Fruit fly (Drosophila melanogaster) whole organism, embryonic: ENCODE data around the gene CG32812.

Experiments
- CG10209 ChIP-seq: fragments of 200-800 bp; sonication (Bioruptor generic); optimal IDR thresholded peaks from 3 replicates; lab custom pipeline; 2017; ENCODE audit warnings: missing biosample characterization, mild to moderate bottlenecking, missing genetic modification characterization, missing genetic modification reagents
- CG10959 ChIP-seq: fragments of 200-800 bp; sonication (Bioruptor generic); IDR thresholded peaks from 2 replicates; pipeline ENCODE4 v1.3.6; 2022; ENCODE audit warnings: missing biosample characterization, missing genetic modification characterization
- CG11504 ChIP-seq: fragments of 200-800 bp; sonication (Bioruptor generic); optimal IDR thresholded peaks from 3 replicates; lab custom pipeline; 2019; ENCODE audit warnings: missing biosample characterization, mild to moderate bottlenecking, missing genetic modification characterization, moderate library complexity
- CG12071 ChIP-seq: fragments of 200-800 bp; sonication (Bioruptor generic); optimal IDR thresholded peaks from 3 replicates; lab custom pipeline; 2018; ENCODE audit warnings: missing biosample characterization, mild to moderate bottlenecking, missing genetic modification characterization
- CG12391 ChIP-seq: fragments of 200-800 bp; sonication (Bioruptor generic); optimal IDR thresholded peaks from 3 replicates; lab custom pipeline; 2018; ENCODE audit warnings: missing biosample characterization, mild to moderate bottlenecking, missing genetic modification characterization, moderate library complexity
- CG12769 ChIP-seq: fragments of 200-800 bp; sonication (Bioruptor generic); optimal IDR thresholded peaks from 2 replicates; lab custom pipeline; 2019; ENCODE audit warnings: missing biosample characterization, mild to moderate bottlenecking, missing genetic modification characterization, moderate library complexity
- CG12942 ChIP-seq: fragments of 200-800 bp; sonication (Bioruptor generic); optimal IDR thresholded peaks from 3 replicates; lab custom pipeline; 2016; ENCODE audit warnings: missing biosample characterization, missing genetic modification characterization
- CG14965 ChIP-seq: fragments of 200-800 bp; sonication (Bioruptor generic); optimal IDR thresholded peaks from 2 replicates; lab custom pipeline; 2016; ENCODE audit warnings: missing biosample characterization, missing genetic modification characterization, borderline replicate concordance
- CG15514 ChIP-seq: fragments of 200-800 bp; sonication (Bioruptor generic); optimal IDR thresholded peaks from 3 replicates; lab custom pipeline; 2017; ENCODE audit warnings: missing biosample characterization, missing genetic modification characterization, mild to moderate bottlenecking, moderate library complexity, missing genetic modification reagents
- CG1603 ChIP-seq: fragments of 200-800 bp; sonication (Bioruptor generic); optimal IDR thresholded peaks from 2 replicates; lab custom pipeline; 2019; ENCODE audit warnings: missing biosample characterization, mild to moderate bottlenecking, missing genetic modification characterization, moderate library complexity
- CG16863 ChIP-seq: fragments of 200-800 bp; sonication (Bioruptor generic); optimal IDR thresholded peaks from 3 replicates; lab custom pipeline; 2016; ENCODE audit warnings: missing biosample characterization, missing genetic modification characterization
- CG2889 ChIP-seq: fragments of 200-800 bp; sonication (Bioruptor generic); IDR thresholded peaks from 3 replicates; pipeline ENCODE4 v1.3.6; 2022; ENCODE audit warnings: missing biosample characterization, missing genetic modification characterization
- CG42726 ChIP-seq: fragments of 200-800 bp; sonication (Bioruptor generic); IDR thresholded peaks from 2 replicates; pipeline ENCODE4 v1.3.6; 2022; ENCODE audit warnings: missing biosample characterization, missing genetic modification characterization; ENCODE audit not compliant: partially characterized antibody
- CG4730 ChIP-seq: fragments of 200-800 bp; sonication (Bioruptor generic); IDR thresholded peaks from 2 replicates; pipeline ENCODE4 v1.3.6; 2022; ENCODE audit warnings: missing biosample characterization, missing genetic modification characterization
- CG5180 ChIP-seq: fragments of 200-800 bp; sonication (Bioruptor generic); optimal IDR thresholded peaks from 3 replicates; lab custom pipeline; 2017; ENCODE audit warnings: missing biosample characterization, missing genetic modification characterization, mild to moderate bottlenecking, moderate library complexity, missing genetic modification reagents
- CG6254 ChIP-seq: fragments of 200-800 bp; sonication (Bioruptor generic); optimal IDR thresholded peaks from 3 replicates; lab custom pipeline; 2017; ENCODE audit warnings: mild to moderate bottlenecking, missing biosample characterization, missing genetic modification reagents, missing genetic modification characterization
- CG7357 ChIP-seq: fragments of 200-800 bp; sonication (Bioruptor generic); IDR thresholded peaks from 3 replicates; pipeline ENCODE4 v1.3.6; 2022; ENCODE audit warnings: missing biosample characterization, missing genetic modification characterization
- CG7839 ChIP-seq: fragments of 200-800 bp; sonication (Bioruptor generic); optimal IDR thresholded peaks from 3 replicates; lab custom pipeline; 2018; ENCODE audit warnings: missing biosample characterization, mild to moderate bottlenecking, missing genetic modification characterization, moderate library complexity
- CG7987 ChIP-seq: fragments of 200-800 bp; sonication (Bioruptor generic); optimal IDR thresholded peaks from 2 replicates; lab custom pipeline; 2018; ENCODE audit warnings: missing biosample characterization, mild to moderate bottlenecking, missing genetic modification characterization, moderate library complexity
- CG8388 ChIP-seq: fragments of 200-800 bp; sonication (Bioruptor generic); optimal IDR thresholded peaks from 2 replicates; lab custom pipeline; 2019; ENCODE audit warnings: missing biosample characterization, mild to moderate bottlenecking, missing genetic modification characterization, moderate library complexity
- CG8924 ChIP-seq: fragments of 200-800 bp; optimal IDR thresholded peaks from 3 replicates; lab custom pipeline; 2019; ENCODE audit warnings: missing biosample characterization, mild to moderate bottlenecking, missing genetic modification characterization, moderate library complexity
- CG9437 ChIP-seq: fragments of 200-800 bp; sonication (Bioruptor generic); optimal IDR thresholded peaks from 2 replicates; lab custom pipeline; 2018; ENCODE audit warnings: missing biosample characterization, mild to moderate bottlenecking, missing genetic modification characterization
- CG9727 ChIP-seq: fragments of 200-800 bp; sonication (Bioruptor generic); optimal IDR thresholded peaks from 3 replicates; lab custom pipeline; 2017; ENCODE audit warnings: missing biosample characterization, mild to moderate bottlenecking, missing genetic modification characterization
- Camta ChIP-seq: fragments of 200-800 bp; sonication (Bioruptor generic); optimal IDR thresholded peaks from 2 replicates; lab custom pipeline; 2016; ENCODE audit warnings: missing biosample characterization, missing genetic modification characterization
- D19A ChIP-seq: fragments of 200-800 bp; optimal IDR thresholded peaks from 3 replicates; lab custom pipeline; 2019; ENCODE audit warnings: missing biosample characterization, mild to moderate bottlenecking, missing genetic modification characterization, moderate library complexity
- Ets65A ChIP-seq: fragments of 200-800 bp; sonication (Bioruptor generic); peaks from one replicate; lab custom pipeline; 2016; ENCODE audit warnings: missing biosample characterization, missing genetic modification characterization
- GATAe ChIP-seq: fragments of 200-800 bp; sonication (Bioruptor generic); conservative IDR thresholded peaks from 2 replicates; pipeline ENCODE4 v1.3.6; 2022; ENCODE audit warnings: missing biosample characterization, missing genetic modification characterization
- Lhr ChIP-seq: fragments of 200-800 bp; sonication (Bioruptor generic); optimal IDR thresholded peaks from 3 replicates; lab custom pipeline; 2017; ENCODE audit warnings: mild to moderate bottlenecking, missing biosample characterization, missing genetic modification reagents, missing genetic modification characterization
- Myb ChIP-seq: fragments of 200-800 bp; sonication (Bioruptor generic); optimal IDR thresholded peaks from 2 replicates; lab custom pipeline; 2016; ENCODE audit warnings: missing biosample characterization, missing genetic modification characterization
- NC2α ChIP-seq: fragments of 200-800 bp; sonication (Bioruptor generic); optimal IDR thresholded peaks from 2 replicates; lab custom pipeline; 2016; ENCODE audit warnings: missing biosample characterization, missing genetic modification characterization
- NK7.1 ChIP-seq: fragments of 200-800 bp; sonication (Bioruptor generic); optimal IDR thresholded peaks from 3 replicates; lab custom pipeline; 2016; ENCODE audit warnings: missing biosample characterization, missing genetic modification characterization
- PHDP ChIP-seq: fragments of 200-800 bp; sonication (Bioruptor generic); optimal IDR thresholded peaks from 3 replicates; lab custom pipeline; 2018; ENCODE audit warnings: missing biosample characterization, mild to moderate bottlenecking, missing genetic modification characterization, moderate library complexity
- Pdp1 ChIP-seq, 2 experiments: fragments of 200-800 bp; sonication (Bioruptor generic); optimal IDR thresholded peaks; 3 replicates each; lab custom pipeline; 2016; ENCODE audit warnings: missing biosample characterization in 2 of 2, missing genetic modification characterization in 2 of 2, mild to moderate bottlenecking in 1 of 2, moderate library complexity in 1 of 2
- Ptx1 ChIP-seq: fragments of 200-800 bp; sonication (Bioruptor generic); IDR thresholded peaks from 2 replicates; pipeline ENCODE4 v1.3.6; 2022; ENCODE audit warnings: missing biosample characterization, missing genetic modification characterization
- Rfx ChIP-seq: fragments of 200-800 bp; sonication (Bioruptor generic); IDR thresholded peaks from 2 replicates; pipeline ENCODE4 v1.3.6; 2022; ENCODE audit warnings: missing biosample characterization, missing genetic modification characterization
- Sox102F ChIP-seq: fragments of 200-800 bp; sonication (Bioruptor generic); optimal IDR thresholded peaks from 2 replicates; lab custom pipeline; 2018; ENCODE audit warnings: missing biosample characterization, mild to moderate bottlenecking, missing genetic modification characterization, moderate library complexity
- TFAM ChIP-seq: fragments of 200-800 bp; sonication (Bioruptor generic); optimal IDR thresholded peaks from 2 replicates; lab custom pipeline; 2017; ENCODE audit warnings: missing biosample characterization, missing genetic modification characterization, inconsistent platforms
- Xbp1 ChIP-seq: fragments of 200-800 bp; sonication (Bioruptor generic); optimal IDR thresholded peaks from 3 replicates; lab custom pipeline; 2016; ENCODE audit warnings: missing biosample characterization, mild to moderate bottlenecking, missing genetic modification characterization
- ab ChIP-seq: fragments of 200-800 bp; sonication (Bioruptor generic); optimal IDR thresholded peaks from 2 replicates; lab custom pipeline; 2016; ENCODE audit warnings: missing biosample characterization, missing genetic modification characterization
- abd-A ChIP-seq: fragments of 200-800 bp; sonication (Bioruptor generic); optimal IDR thresholded peaks from 3 replicates; lab custom pipeline; 2019; ENCODE audit warnings: missing biosample characterization, mild to moderate bottlenecking, missing genetic modification characterization, moderate library complexity
- ara ChIP-seq: fragments of 200-800 bp; sonication (Bioruptor generic); IDR thresholded peaks from 2 replicates; pipeline ENCODE4 v1.3.6; 2022; ENCODE audit warnings: missing biosample characterization, missing genetic modification characterization
- dysf ChIP-seq: fragments of 200-800 bp; sonication (Bioruptor generic); IDR thresholded peaks from 3 replicates; pipeline ENCODE4 v1.3.6; 2022; ENCODE audit warnings: missing biosample characterization, missing genetic modification characterization
- eyg ChIP-seq: fragments of 200-800 bp; sonication (Bioruptor generic); optimal IDR thresholded peaks from 3 replicates; lab custom pipeline; 2016; ENCODE audit warnings: missing biosample characterization, missing genetic modification characterization
- grau ChIP-seq: fragments of 200-800 bp; optimal IDR thresholded peaks from 3 replicates; lab custom pipeline; 2019; ENCODE audit warnings: missing biosample characterization, mild to moderate bottlenecking, missing genetic modification characterization, moderate library complexity
- gsb-n ChIP-seq: fragments of 200-800 bp; sonication (Bioruptor generic); optimal IDR thresholded peaks from 3 replicates; lab custom pipeline; 2018; ENCODE audit warnings: missing biosample characterization, mild to moderate bottlenecking, missing genetic modification characterization
- ind ChIP-seq: fragments of 200-800 bp; sonication (Bioruptor generic); optimal IDR thresholded peaks from 3 replicates; lab custom pipeline; 2016; ENCODE audit warnings: missing biosample characterization, missing genetic modification characterization
- nmo ChIP-seq: fragments of 200-800 bp; sonication (Bioruptor generic); optimal IDR thresholded peaks from 2 replicates; lab custom pipeline; 2018; ENCODE audit warnings: missing biosample characterization, mild to moderate bottlenecking, missing genetic modification characterization, moderate library complexity
- odd ChIP-seq: fragments of 200-800 bp; sonication (Bioruptor generic); optimal IDR thresholded peaks from 2 replicates; lab custom pipeline; 2017; ENCODE audit warnings: missing biosample characterization, mild to moderate bottlenecking, missing genetic modification characterization
- prd ChIP-seq, 3 experiments: fragments of >200 bp in 2 of 3; fragments of 200-800 bp in 1 of 3; sonication (Bioruptor generic) in 1 of 3; optimal IDR thresholded peaks in 2 of 3; IDR thresholded peaks in 1 of 3; 2 replicates in 2 of 3; 3 replicates in 1 of 3; pipeline versions ENCODE4 v1.3.6 to Lab custom; 2017 to 2022; ENCODE audit warnings: missing biosample characterization in 1 of 3, missing genetic modification characterization in 1 of 3
- vvl ChIP-seq: fragments of 200-800 bp; sonication (Bioruptor generic); IDR thresholded peaks from 2 replicates; pipeline ENCODE4 v1.3.6; 2022; ENCODE audit warnings: missing biosample characterization, missing genetic modification characterization

Gene CG32812

DNA sequence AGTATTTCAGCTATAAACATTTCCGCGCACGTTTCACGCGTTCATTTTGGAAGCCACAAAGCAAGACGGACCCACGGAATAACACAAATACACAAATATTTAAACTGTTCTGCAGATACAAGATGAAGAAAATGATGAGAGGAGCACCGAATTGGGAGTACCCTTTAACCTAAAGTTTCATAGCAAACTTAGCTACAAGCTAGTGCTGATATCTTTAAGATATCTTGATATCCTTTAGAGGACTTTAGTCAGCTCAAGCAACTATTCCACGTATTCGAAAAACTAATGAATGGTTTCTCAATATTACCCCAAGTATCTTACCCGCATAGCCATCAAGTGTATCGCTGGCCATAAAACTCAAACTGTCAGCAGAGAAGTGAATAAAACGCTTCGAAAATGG, 31.0 kb upstream of the CG32812 start:
- no peak for TF ChIP-seq CG5180 (GFP tag; lab: Kevin White, UChicago)
- peak; percentile 79 for TF ChIP-seq Ets65A (GFP tag; lab: Kevin White, UChicago)
- TF ChIP-seq dysf (GFP tag; lab: Robert Waterston, UW) = 0 out of 3 replicates have a peak, but pooled peaks have one; percentile 15
- peak; percentile 2 for TF ChIP-seq CG12769 (tag; lab: Kevin White, UChicago)
- no peak for TF ChIP-seq Myb (GFP tag; lab: Kevin White, UChicago)
- TF ChIP-seq Xbp1 (GFP tag; lab: Kevin White, UChicago) = peak; percentile 8
- peak; percentile 37; the same call in 1 of the 3 replicates for TF ChIP-seq CG7357 (GFP tag; lab: Robert Waterston, UW)
- peak; percentile 89 for TF ChIP-seq D19A (tag; lab: Kevin White, UChicago)
- no peak for TF ChIP-seq CG2889 (GFP tag; lab: Robert Waterston, UW)
- peak in 1 of 2 experiments; percentile 14 for TF ChIP-seq Pdp1 (GFP tag; optimal IDR thresholded peaks at IDR 0.05; lab: Kevin White, UChicago)
- TF ChIP-seq ind (GFP tag; lab: Kevin White, UChicago) = peak; percentile 15
- TF ChIP-seq TFAM (GFP tag; lab: Kevin White, UChicago) = no peak
- peak; percentile 29 for TF ChIP-seq grau (tag; lab: Kevin White, UChicago)
- no peak for TF ChIP-seq Lhr
- TF ChIP-seq CG42726 (GFP tag; lab: Robert Waterston, UW) = no peak
- no peak for TF ChIP-seq GATAe
- peak; percentile 4 for TF ChIP-seq CG10209 (GFP tag; lab: Kevin White, UChicago)
- no peak for TF ChIP-seq CG16863 (GFP tag; lab: Kevin White, UChicago)
- peak; percentile 21 for TF ChIP-seq CG1603 (tag; lab: Kevin White, UChicago)
- no peak; the same call in 1 of the 2 replicates for TF ChIP-seq Ptx1 (GFP tag; lab: Robert Waterston, UW)
- TF ChIP-seq CG10959 = no peak
- TF ChIP-seq eyg = no peak
- TF ChIP-seq CG14965 (GFP tag; lab: Kevin White, UChicago) = no peak
- TF ChIP-seq NK7.1 (GFP tag; lab: Kevin White, UChicago) = no peak
- TF ChIP-seq nmo (GFP tag; lab: Kevin White, UChicago) = peak; percentile 11
- TF ChIP-seq vvl (GFP tag; lab: Robert Waterston, UW) = no peak
- no peak for TF ChIP-seq CG9437
- no peak for TF ChIP-seq CG9727 (GFP tag; lab: Kevin White, UChicago)
- TF ChIP-seq prd (optimal IDR thresholded peaks at IDR 0.05; lab: Kevin White, UChicago) = no peak
- 0 out of 3 replicates have a peak, but pooled peaks have one; percentile 4 for TF ChIP-seq prd (GFP tag; IDR thresholded peaks at IDR 0.05; lab: Robert Waterston, UW)
- TF ChIP-seq CG7987 (GFP tag; lab: Kevin White, UChicago) = no peak
- peak; percentile 45 for TF ChIP-seq CG11504
- no peak for TF ChIP-seq CG12942 (GFP tag; lab: Kevin White, UChicago)
- no peak for TF ChIP-seq gsb-n
- no peak for TF ChIP-seq CG6254 (GFP tag; lab: Kevin White, UChicago)
- no peak for TF ChIP-seq CG12071
- TF ChIP-seq CG8388 (GFP tag; lab: Kevin White, UChicago) = no peak
- TF ChIP-seq CG7839 (tag; lab: Kevin White, UChicago) = peak; percentile 34
- TF ChIP-seq odd (GFP tag; lab: Kevin White, UChicago) = no peak
- TF ChIP-seq CG4730 (GFP tag; lab: Robert Waterston, UW) = no peak
- peak; percentile 2 for TF ChIP-seq CG8924
- TF ChIP-seq CG12391 (tag; lab: Kevin White, UChicago) = peak; percentile 8
- no peak for TF ChIP-seq ara (GFP tag; lab: Robert Waterston, UW)
- TF ChIP-seq Sox102F (GFP tag; lab: Kevin White, UChicago) = peak; percentile 35
- TF ChIP-seq NC2α = no peak
- no peak for TF ChIP-seq CG15514 (GFP tag; lab: Kevin White, UChicago)
- TF ChIP-seq PHDP (tag; lab: Kevin White, UChicago) = peak; percentile 27
- TF ChIP-seq ab = no peak
- TF ChIP-seq Rfx (GFP tag; lab: Robert Waterston, UW) = 0 out of 2 replicates have a peak, but pooled peaks have one; percentile 10
- TF ChIP-seq Camta = no peak
- TF ChIP-seq abd-A (tag; lab: Kevin White, UChicago) = no peak
